Fruit fly (Drosophila melanogaster) whole organism, embryonic: ENCODE results near the gene RpLP1.

ENCODE experiments used
- Antp ChIP-seq: fragments of 200-800 bp; sonication (Bioruptor generic); optimal IDR thresholded peaks from 3 replicates; lab custom pipeline; 2016; ENCODE audit warnings: missing biosample characterization, missing genetic modification characterization
- Atf6 ChIP-seq: fragments of 200-800 bp; sonication (Bioruptor generic); IDR thresholded peaks from 2 replicates; pipeline ENCODE4 v1.3.6; 2022; ENCODE audit warnings: missing biosample characterization, missing genetic modification characterization
- CG10979 ChIP-seq: fragments of 200-800 bp; sonication (Bioruptor generic); optimal IDR thresholded peaks from 2 replicates; lab custom pipeline; 2018; ENCODE audit warnings: missing biosample characterization, mild to moderate bottlenecking, missing genetic modification characterization, moderate library complexity
- CG11085 ChIP-seq: fragments of 200-800 bp; sonication (Bioruptor generic); IDR thresholded peaks from 2 replicates; pipeline ENCODE4 v1.3.6; 2022; ENCODE audit warnings: missing biosample characterization, missing genetic modification characterization
- CG11247 ChIP-seq: fragments of 200-800 bp; sonication (Bioruptor generic); IDR thresholded peaks from 2 replicates; pipeline ENCODE4 v1.3.6; 2022; ENCODE audit warnings: missing biosample characterization, missing genetic modification characterization
- CG1233 ChIP-seq: fragments of 200-800 bp; sonication (Bioruptor generic); optimal IDR thresholded peaks from 4 replicates; lab custom pipeline; 2018; ENCODE audit warnings: missing biosample characterization, mild to moderate bottlenecking, missing genetic modification characterization
- CG14050 ChIP-seq: fragments of 200-800 bp; sonication (Bioruptor generic); IDR thresholded peaks from 3 replicates; pipeline ENCODE4 v1.3.6; 2022; ENCODE audit warnings: missing biosample characterization, missing genetic modification characterization
- CG15601 ChIP-seq: fragments of 200-800 bp; sonication (Bioruptor generic); optimal IDR thresholded peaks from 3 replicates; lab custom pipeline; 2019; ENCODE audit warnings: missing biosample characterization, mild to moderate bottlenecking, missing genetic modification characterization, moderate library complexity
- CG16779 ChIP-seq: fragments of 200-800 bp; sonication (Bioruptor generic); IDR thresholded peaks from 2 replicates; pipeline ENCODE4 v1.3.6; 2022; ENCODE audit warnings: missing biosample characterization, missing genetic modification characterization
- CG16813 ChIP-seq: fragments of 200-800 bp; sonication (Bioruptor generic); IDR thresholded peaks from 3 replicates; pipeline ENCODE4 v1.3.6; 2022; ENCODE audit warnings: missing biosample characterization, missing genetic modification characterization; ENCODE audit not compliant: partially characterized antibody
- CG17359 ChIP-seq: fragments of 200-800 bp; sonication (Bioruptor generic); optimal IDR thresholded peaks from 3 replicates; lab custom pipeline; 2018; ENCODE audit warnings: missing biosample characterization, mild to moderate bottlenecking, missing genetic modification characterization, moderate library complexity
- CG17829 ChIP-seq: fragments of 200-800 bp; optimal IDR thresholded peaks from 2 replicates; lab custom pipeline; 2019; ENCODE audit warnings: missing biosample characterization, mild to moderate bottlenecking, missing genetic modification characterization, moderate library complexity
- CG18764 ChIP-seq: fragments of 200-800 bp; sonication (Bioruptor generic); optimal IDR thresholded peaks from 3 replicates; lab custom pipeline; 2016; ENCODE audit warnings: missing biosample characterization, missing genetic modification characterization
- CG2712 ChIP-seq: fragments of 200-800 bp; optimal IDR thresholded peaks from 3 replicates; lab custom pipeline; 2019; ENCODE audit warnings: missing biosample characterization, mild to moderate bottlenecking, missing genetic modification characterization, moderate library complexity
- CG31224 ChIP-seq: fragments of 200-800 bp; sonication (Bioruptor generic); IDR thresholded peaks from 2 replicates; pipeline ENCODE4 v1.3.6; 2022; ENCODE audit warnings: missing biosample characterization, missing genetic modification characterization
- CG3847 ChIP-seq: fragments of 200-800 bp; sonication (Bioruptor generic); IDR thresholded peaks from 2 replicates; pipeline ENCODE4 v1.3.6; 2022; ENCODE audit warnings: missing biosample characterization, missing genetic modification characterization
- CG4617 ChIP-seq: fragments of 200-800 bp; sonication (Bioruptor generic); optimal IDR thresholded peaks from 3 replicates; lab custom pipeline; 2016; ENCODE audit warnings: missing biosample characterization, missing genetic modification characterization, borderline replicate concordance
- CG8944 ChIP-seq: fragments of 200-800 bp; sonication (Bioruptor generic); optimal IDR thresholded peaks from 3 replicates; lab custom pipeline; 2016; ENCODE audit warnings: missing biosample characterization, missing genetic modification characterization
- D19A ChIP-seq: fragments of 200-800 bp; optimal IDR thresholded peaks from 3 replicates; lab custom pipeline; 2019; ENCODE audit warnings: missing biosample characterization, mild to moderate bottlenecking, missing genetic modification characterization, moderate library complexity
- Gug ChIP-seq: fragments of 200-800 bp; sonication (Bioruptor generic); IDR thresholded peaks from 4 replicates; pipeline ENCODE4 v1.3.6; 2022; ENCODE audit warnings: missing biosample characterization, missing genetic modification characterization
- Hsf ChIP-seq: fragments of 200-800 bp; sonication (Bioruptor generic); optimal IDR thresholded peaks from 3 replicates; lab custom pipeline; 2016; ENCODE audit warnings: missing biosample characterization, missing genetic modification characterization
- Mad ChIP-seq: fragments of 200-800 bp; sonication (Bioruptor generic); optimal IDR thresholded peaks from 2 replicates; lab custom pipeline; 2016; ENCODE audit warnings: missing biosample characterization, missing genetic modification characterization
- Max ChIP-seq: fragments of 200-800 bp; sonication (Bioruptor generic); optimal IDR thresholded peaks from 2 replicates; lab custom pipeline; 2016; ENCODE audit warnings: missing biosample characterization, mild to moderate bottlenecking, missing genetic modification characterization
- Med ChIP-seq: fragments of 200-800 bp; sonication (Bioruptor generic); peaks from one replicate; lab custom pipeline; 2016; ENCODE audit warnings: missing biosample characterization, missing genetic modification characterization, mild to moderate bottlenecking, inconsistent platforms, moderate library complexity
- Rx ChIP-seq: fragments of 200-800 bp; sonication (Bioruptor generic); IDR thresholded peaks from 2 replicates; pipeline ENCODE4 v1.3.6; 2022; ENCODE audit warnings: missing biosample characterization, missing genetic modification characterization
- Side ChIP-seq: fragments of 200-800 bp; sonication (Bioruptor generic); optimal IDR thresholded peaks from 2 replicates; lab custom pipeline; 2016; ENCODE audit warnings: missing biosample characterization, missing genetic modification characterization
- Spps ChIP-seq: fragments of 200-800 bp; sonication (Bioruptor generic); optimal IDR thresholded peaks from 2 replicates; lab custom pipeline; 2018; ENCODE audit warnings: missing biosample characterization, mild to moderate bottlenecking, missing genetic modification characterization
- abd-A ChIP-seq: fragments of 200-800 bp; sonication (Bioruptor generic); optimal IDR thresholded peaks from 3 replicates; lab custom pipeline; 2019; ENCODE audit warnings: missing biosample characterization, mild to moderate bottlenecking, missing genetic modification characterization, moderate library complexity
- amos ChIP-seq: fragments of 200-800 bp; sonication (Bioruptor generic); IDR thresholded peaks from 2 replicates; pipeline ENCODE4 v1.3.6; 2022; ENCODE audit warnings: missing biosample characterization, missing genetic modification characterization; ENCODE audit not compliant: partially characterized antibody
- az2 ChIP-seq: fragments of 200-800 bp; sonication (Bioruptor generic); optimal IDR thresholded peaks from 3 replicates; lab custom pipeline; 2016; ENCODE audit warnings: missing biosample characterization, missing genetic modification characterization
- dmrt11E ChIP-seq: fragments of 200-800 bp; sonication (Bioruptor generic); optimal IDR thresholded peaks from 3 replicates; lab custom pipeline; 2018; ENCODE audit warnings: missing biosample characterization, mild to moderate bottlenecking, missing genetic modification characterization, moderate library complexity
- dmrt99B ChIP-seq: fragments of 200-800 bp; sonication (Bioruptor generic); optimal IDR thresholded peaks from 2 replicates; lab custom pipeline; 2018; ENCODE audit warnings: missing biosample characterization, mild to moderate bottlenecking, missing genetic modification characterization, moderate library complexity
- ftz-f1 ChIP-seq: fragments of 200-800 bp; sonication (Bioruptor generic); optimal IDR thresholded peaks from 2 replicates; lab custom pipeline; 2016; ENCODE audit warnings: missing biosample characterization, missing genetic modification characterization
- hkb ChIP-seq, 2 experiments: fragments of 200-800 bp in 1 of 2; fragments of >200 bp in 1 of 2; sonication (Bioruptor generic) in 1 of 2; IDR thresholded peaks in 1 of 2; optimal IDR thresholded peaks in 1 of 2; 2 replicates each; pipeline versions ENCODE4 v1.3.6 to Lab custom; 2017 to 2022; ENCODE audit warnings: missing biosample characterization in 1 of 2, missing genetic modification characterization in 1 of 2
- insv ChIP-seq, 2 experiments: fragments of 200-800 bp; sonication (Bioruptor generic); optimal IDR thresholded peaks; 3 replicates each; lab custom pipeline; 2016 to 2018; ENCODE audit warnings: missing biosample characterization in 2 of 2, missing genetic modification characterization in 2 of 2
- kni ChIP-seq: fragments of 200-800 bp; sonication (Bioruptor generic); optimal IDR thresholded peaks from 3 replicates; lab custom pipeline; 2017; ENCODE audit warnings: mild to moderate bottlenecking, missing biosample characterization, missing genetic modification reagents, missing genetic modification characterization
- knrl ChIP-seq: fragments of 200-800 bp; sonication (Bioruptor generic); IDR thresholded peaks from 3 replicates; pipeline ENCODE4 v1.3.6; 2022; ENCODE audit warnings: missing biosample characterization, missing genetic modification characterization; ENCODE audit not compliant: partially characterized antibody
- onecut ChIP-seq: fragments of 200-800 bp; sonication (Bioruptor generic); IDR thresholded peaks from 2 replicates; pipeline ENCODE4 v1.3.6; 2022; ENCODE audit warnings: missing biosample characterization, missing genetic modification characterization
- pros ChIP-seq: fragments of 200-800 bp; sonication (Bioruptor generic); optimal IDR thresholded peaks from 3 replicates; lab custom pipeline; 2019; ENCODE audit warnings: missing biosample characterization, mild to moderate bottlenecking, missing genetic modification characterization, moderate library complexity
- row ChIP-seq: fragments of 200-800 bp; sonication (Bioruptor generic); IDR thresholded peaks from 3 replicates; pipeline ENCODE4 v1.3.6; 2022; ENCODE audit warnings: missing biosample characterization, missing genetic modification characterization
- schlank ChIP-seq: fragments of 200-800 bp; sonication (Bioruptor generic); optimal IDR thresholded peaks from 2 replicates; lab custom pipeline; 2018; ENCODE audit warnings: missing biosample characterization, mild to moderate bottlenecking, missing genetic modification characterization
- sd ChIP-seq: fragments of 200-800 bp; sonication (Bioruptor generic); optimal IDR thresholded peaks from 3 replicates; lab custom pipeline; 2018; ENCODE audit warnings: missing biosample characterization, mild to moderate bottlenecking, missing genetic modification characterization, moderate library complexity
- sens ChIP-seq: fragments of 200-800 bp; sonication (Bioruptor generic); peaks from one replicate; lab custom pipeline; 2016; ENCODE audit warnings: missing biosample characterization, missing genetic modification characterization
- seq ChIP-seq: fragments of 200-800 bp; sonication (Bioruptor generic); IDR thresholded peaks from 2 replicates; pipeline ENCODE4 v1.3.6; 2022; ENCODE audit warnings: missing biosample characterization, missing genetic modification characterization
- trem ChIP-seq: fragments of 200-800 bp; optimal IDR thresholded peaks from 3 replicates; lab custom pipeline; 2019; ENCODE audit warnings: missing biosample characterization, mild to moderate bottlenecking, missing genetic modification characterization, moderate library complexity
- usp ChIP-seq: fragments of >200 bp; optimal IDR thresholded peaks from 2 replicates; lab custom pipeline; 2017; ENCODE audit warnings: missing biosample characterization, missing genetic modification characterization
- vvl ChIP-seq: fragments of 200-800 bp; sonication (Bioruptor generic); IDR thresholded peaks from 2 replicates; pipeline ENCODE4 v1.3.6; 2022; ENCODE audit warnings: missing biosample characterization, missing genetic modification characterization
- wor ChIP-seq: fragments of 200-800 bp; sonication (Bioruptor generic); IDR thresholded peaks from 2 replicates; pipeline ENCODE4 v1.3.6; 2022; ENCODE audit warnings: missing biosample characterization, missing genetic modification characterization

Gene RpLP1

dm6 chr2L:435311-435806, 15.6 kb downstream of the RpLP1 start (continued):
- TF ChIP-seq D19A (tag; lab: Kevin White, UChicago) (no peak), Gug (GFP tag; lab: Robert Waterston, UW) (no peak), Hsf (GFP tag; lab: Kevin White, UChicago) (no peak), insv (GFP tag; optimal IDR thresholded peaks at IDR 0.05; lab: Kevin White, UChicago) (no peak), az2 (GFP tag; lab: Kevin White, UChicago) (peak; percentile 17), CG8944 (GFP tag; lab: Kevin White, UChicago) (no peak), CG17359 (tag; lab: Kevin White, UChicago) (peak; percentile 57), CG31224 (GFP tag; lab: Robert Waterston, UW) (no peak), trem (tag; lab: Kevin White, UChicago) (no peak), amos (GFP tag; lab: Robert Waterston, UW) (no peak), Max (no peak), Mad (GFP tag; lab: Kevin White, UChicago) (no peak), CG3847 (GFP tag; lab: Robert Waterston, UW) (no peak)

- no peak for TF ChIP-seq Rx (GFP tag; lab: Robert Waterston, UW)
- no peak for TF ChIP-seq CG1233 (GFP tag; lab: Kevin White, UChicago)
- TF ChIP-seq CG15601 (tag; lab: Kevin White, UChicago) = no peak
- no peak for TF ChIP-seq schlank
- TF ChIP-seq knrl (GFP tag; lab: Robert Waterston, UW) = no peak
- TF ChIP-seq kni (GFP tag; lab: Kevin White, UChicago) = peak; percentile 4
- peak; percentile 27 for TF ChIP-seq hkb (optimal IDR thresholded peaks at IDR 0.05; lab: Kevin White, UChicago)
- no peak for TF ChIP-seq hkb (GFP tag; IDR thresholded peaks at IDR 0.05; lab: Robert Waterston, UW)
- TF ChIP-seq sens (GFP tag; lab: Kevin White, UChicago) = peak; percentile 40
- TF ChIP-seq onecut (GFP tag; lab: Robert Waterston, UW) = 0 out of 2 replicates have a peak, but pooled peaks have one; percentile 29
- TF ChIP-seq CG11247 (GFP tag; lab: Robert Waterston, UW) = 0 out of 2 replicates have a peak, but pooled peaks have one; percentile 8
- TF ChIP-seq Antp (GFP tag; lab: Kevin White, UChicago) = no peak
- TF ChIP-seq abd-A (tag; lab: Kevin White, UChicago) = peak; percentile 41
- peak; percentile 55 for TF ChIP-seq pros (GFP tag; lab: Kevin White, UChicago)
- TF ChIP-seq CG16779 (GFP tag; lab: Robert Waterston, UW) = no peak
- TF ChIP-seq Side = no peak
- TF ChIP-seq sd (tag; lab: Kevin White, UChicago) = peak; percentile 41
- no peak for TF ChIP-seq wor (GFP tag; lab: Robert Waterston, UW)
- TF ChIP-seq Atf6 (GFP tag; lab: Robert Waterston, UW) = no peak
- TF ChIP-seq CG18764 (GFP tag; lab: Kevin White, UChicago) = no peak
- TF ChIP-seq vvl = peak; percentile 80
- no peak for TF ChIP-seq CG14050 (GFP tag; lab: Robert Waterston, UW)
Measured at dm6 chr2L:437498-437897, 17.7 kb downstream of the RpLP1 start.

- peak; percentile 96 for TF ChIP-seq D19A (tag; lab: Kevin White, UChicago)
- peak; percentile 22 for TF ChIP-seq CG17829 (tag; lab: Kevin White, UChicago)
- no peak for TF ChIP-seq CG4617 (GFP tag; lab: Kevin White, UChicago)
- peak; percentile 15 for TF ChIP-seq Spps
- TF ChIP-seq CG2712 (tag; lab: Kevin White, UChicago) = peak; percentile 53
- peak; percentile 46 for TF ChIP-seq Med (GFP tag; lab: Kevin White, UChicago)
- TF ChIP-seq ftz-f1 (GFP tag; lab: Kevin White, UChicago) = no peak
- TF ChIP-seq CG11085 (GFP tag; lab: Robert Waterston, UW) = no peak
- TF ChIP-seq pros (GFP tag; lab: Kevin White, UChicago) = no peak
- TF ChIP-seq CG15601 (tag; lab: Kevin White, UChicago) = peak; percentile 6
- TF ChIP-seq dmrt99B (tag; lab: Kevin White, UChicago) = no peak
- TF ChIP-seq row (GFP tag; lab: Robert Waterston, UW) = peak; percentile 12; the same call in 1 of the 3 replicates
- peak; percentile 55 for TF ChIP-seq dmrt11E (tag; lab: Kevin White, UChicago)
- TF ChIP-seq usp = no peak
- peak; percentile 6 for TF ChIP-seq kni (GFP tag; lab: Kevin White, UChicago)
- TF ChIP-seq CG16813 (GFP tag; lab: Robert Waterston, UW) = no peak
- TF ChIP-seq seq = no peak
- peak; percentile 55 for TF ChIP-seq CG10979 (tag; lab: Kevin White, UChicago)
Measured at dm6 chr2L:439339-439738, 19.6 kb downstream of the RpLP1 start.
